Worm (Caenorhabditis elegans): Measurements from ENCODE around the gene mig-10.

The mig-10 gene

ce11 chrIII:8320183-8320582, 41.3 kb downstream of the mig-10 start, which contains the start of gene F10E9.10:
Gene F10E9.10, minus strand, starts transcription at chrIII:8320283.
- TF ChIP-seq blmp-1 (tag; optimal IDR thresholded peaks at IDR 0.05; ENCODE audit: insufficient read depth) (no peak), elt-1 (tag; optimal IDR thresholded peaks at IDR 0.05) (no peak), ceh-16 (tag; optimal IDR thresholded peaks at IDR 0.05) (no peak)

- TF ChIP-seq dmd-4 (tag; optimal IDR thresholded peaks at IDR 0.05) (no peak), zag-1 (tag; optimal IDR thresholded peaks at IDR 0.05) (peak; percentile 51), sma-9 (GFP tag; optimal IDR thresholded peaks at IDR 0.05) (no peak), sma-9 (tag; optimal IDR thresholded peaks at IDR 0.05) (no peak), mbf-1 (tag; optimal IDR thresholded peaks at IDR 0.05) (no peak), ztf-4 (tag; optimal IDR thresholded peaks at IDR 0.05) (no peak), lsy-2 (tag; optimal IDR thresholded peaks at IDR 0.05) (peak in 1 of 2 experiments; percentile 17), lin-13 (GFP tag; optimal IDR thresholded peaks at IDR 0.05) (no peak), crh-2 (tag; optimal IDR thresholded peaks at IDR 0.05) (peak; percentile 7), nhr-11 (tag; optimal IDR thresholded peaks at IDR 0.05) (no peak)
Measured at ce11 chrIII:8321225-8321624, 42.3 kb downstream of the mig-10 start.

ce11 chrIII:8322645-8323213, 43.8 kb downstream of the mig-10 start, which contains the start of gene F10E9.1:
Gene F10E9.1, plus strand, starts transcription at chrIII:8323163.
- TF ChIP-seq ceh-82 (tag; optimal IDR thresholded peaks at IDR 0.05): no peak
- peak in 1 of 2 experiments; percentile 32 for TF ChIP-seq lsy-2 (tag; optimal IDR thresholded peaks at IDR 0.05)
- no peak for TF ChIP-seq unc-39 (tag; optimal IDR thresholded peaks at IDR 0.05)
- TF ChIP-seq lin-11 (tag; optimal IDR thresholded peaks at IDR 0.05): peak; percentile 29
- TF ChIP-seq mbf-1 (tag; optimal IDR thresholded peaks at IDR 0.05): no peak
- peak; percentile 14 for TF ChIP-seq C34F6.9 (tag; optimal IDR thresholded peaks at IDR 0.05)
- TF ChIP-seq nhr-21 (tag; optimal IDR thresholded peaks at IDR 0.05): peak; percentile 21

- TF ChIP-seq nhr-12 (tag; optimal IDR thresholded peaks at IDR 0.05): no peak
- TF ChIP-seq nhr-129 (tag; optimal IDR thresholded peaks at IDR 0.05): no peak
- no peak for TF ChIP-seq elt-1 (tag; optimal IDR thresholded peaks at IDR 0.05)
Measured at ce11 chrIII:8324412-8324811, 45.5 kb downstream of the mig-10 start, which contains the start of gene F10E9.12. Gene F10E9.12, plus strand, starts transcription at chrIII:8324542.

ce11 chrIII:8325574-8326513, 46.9 kb downstream of the mig-10 start, which contains the start of gene ZC262.13:
Gene ZC262.13, plus strand, starts transcription at chrIII:8326214.
- TF ChIP-seq fos-1 (tag; optimal IDR thresholded peaks at IDR 0.05): peak; percentile 36
- no peak for TF ChIP-seq mdl-1 (tag; optimal IDR thresholded peaks at IDR 0.05)

ce11 chrIII:8331211-8331610, 52.3 kb downstream of the mig-10 start, which contains the start of gene iglr-2:
Gene iglr-2, minus strand, starts transcription at chrIII:8331311.
- TF ChIP-seq F13H6.1 (tag; optimal IDR thresholded peaks at IDR 0.05) (no peak), lin-13 (GFP tag; optimal IDR thresholded peaks at IDR 0.05) (no peak), unc-39 (tag; optimal IDR thresholded peaks at IDR 0.05) (no peak), ama-1 (optimal IDR thresholded peaks at IDR 0.05) (no peak), unc-55 (GFP tag; optimal IDR thresholded peaks at IDR 0.05) (no peak), fos-1 (tag; optimal IDR thresholded peaks at IDR 0.05) (no peak), nhr-11 (tag; optimal IDR thresholded peaks at IDR 0.05) (no peak)

ce11 chrIII:8331779-8332178, 52.9 kb downstream of the mig-10 start, which contains the start of the genes mrps-18A and ZC262.2:
Gene mrps-18A, minus strand, starts transcription at chrIII:8331919.
Gene ZC262.2, plus strand, starts transcription at chrIII:8332062.
- TF ChIP-seq zag-1 (tag; optimal IDR thresholded peaks at IDR 0.05) (no peak), nhr-129 (tag; optimal IDR thresholded peaks at IDR 0.05) (peak; percentile 21), lsy-2 (tag; optimal IDR thresholded peaks at IDR 0.05) (peak; percentile 73 to 97), C34F6.9 (tag; optimal IDR thresholded peaks at IDR 0.05) (peak; percentile 31), nhr-11 (tag; optimal IDR thresholded peaks at IDR 0.05) (no peak)

All from whole organism, L2 larva.